Fruit fly (Drosophila melanogaster) S2 (cell line): ENCODE results near the gene mthl12.

ENCODE experiments used
- CG8478 ChIP-seq: fragments of >200 bp; optimal IDR thresholded peaks from 2 replicates; lab custom pipeline; 2018
- CTCF ChIP-seq, 2 experiments: fragments of >200 bp; optimal IDR thresholded peaks; 2 replicates each; lab custom pipeline; 2018

DNA sequence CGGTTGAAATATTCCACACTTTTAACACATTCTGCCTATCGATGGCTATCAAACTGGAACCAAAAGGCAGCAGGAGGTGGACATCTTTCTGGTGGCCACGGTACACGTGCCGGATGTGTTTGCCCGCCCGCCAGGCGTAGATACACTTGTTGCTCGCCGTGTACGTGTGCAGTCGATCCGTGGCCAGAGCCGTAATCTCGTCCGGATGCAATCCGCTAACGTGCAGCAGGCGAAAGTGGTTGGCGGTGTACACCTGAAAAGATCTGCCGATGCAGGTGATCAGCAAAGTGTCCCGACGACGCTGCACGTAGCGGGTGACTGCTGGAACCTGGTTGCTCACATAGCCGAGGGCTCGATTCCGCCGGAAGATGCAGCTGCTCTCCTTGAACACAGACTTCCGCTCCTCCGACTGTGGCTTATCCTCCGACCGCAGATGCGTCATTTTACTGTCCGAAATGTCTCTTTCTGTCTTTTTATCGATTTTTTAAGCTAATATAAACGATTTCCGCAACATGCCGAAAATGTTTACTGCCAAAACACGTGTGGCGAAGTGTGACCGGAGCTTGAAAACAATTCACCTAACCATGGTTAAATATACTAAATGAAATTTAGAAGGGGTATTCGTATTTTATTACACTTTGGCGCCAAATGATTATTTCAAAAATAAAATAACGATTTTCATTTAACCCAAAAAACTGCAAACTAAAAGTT lies 34.8 kb downstream of the mthl12 start, which contains the start of gene CG9799:
- TF ChIP-seq CG8478 (lab: Kevin White, UChicago) (no peak), CTCF (optimal IDR thresholded peaks at IDR 0.05; lab: Kevin White, UChicago) (no peak)
